Fruit fly (Drosophila melanogaster): ENCODE measurements around the gene CG34028.

CG34028 gene

DNA sequence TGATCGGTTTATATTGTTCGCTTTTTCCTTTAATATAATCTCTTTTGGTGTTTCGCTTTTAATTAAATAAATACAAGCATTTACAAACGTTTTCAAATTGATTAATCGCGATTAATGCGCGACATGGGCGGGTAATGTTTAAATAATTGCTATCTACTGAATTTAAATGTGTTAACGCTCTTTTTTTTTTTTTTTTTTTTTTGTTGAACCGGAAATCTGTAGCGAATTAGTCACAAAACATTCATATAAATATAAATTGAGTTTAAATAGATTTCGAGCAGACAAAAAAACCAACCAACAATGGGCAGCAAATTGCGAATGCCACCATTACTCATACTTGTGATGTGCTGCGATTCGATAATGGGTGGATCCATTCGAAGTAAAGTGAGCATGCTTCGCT, at the start of gene CG34028:
Gene CG34028, plus strand, starts transcription at position 301 of the 400 bp plus-strand sequence.
- TF ChIP-seq lz (GFP tag; optimal IDR thresholded peaks at IDR 0.05) (no peak), achi (GFP tag; optimal IDR thresholded peaks at IDR 0.05) (no peak), ss (GFP tag; optimal IDR thresholded peaks at IDR 0.05) (no peak), CG4318 (GFP tag; optimal IDR thresholded peaks at IDR 0.05) (no peak), Sox14 (GFP tag; optimal IDR thresholded peaks at IDR 0.05) (no peak), Hr4 (GFP tag; optimal IDR thresholded peaks at IDR 0.05) (no peak), CG10631 (GFP tag; optimal IDR thresholded peaks at IDR 0.05) (no peak), CG9139 (GFP tag; optimal IDR thresholded peaks at IDR 0.05) (no peak), CG6792 (GFP tag; optimal IDR thresholded peaks at IDR 0.05) (no peak), fd59A (GFP tag; optimal IDR thresholded peaks at IDR 0.05) (no peak), Eip75B (GFP tag; optimal IDR thresholded peaks at IDR 0.05) (no peak), net (GFP tag; optimal IDR thresholded peaks at IDR 0.05) (no peak), Smox (GFP tag; optimal IDR thresholded peaks at IDR 0.05) (no peak), Sox102F (GFP tag; optimal IDR thresholded peaks at IDR 0.05) (no peak), svp (GFP tag) (no peak)

DNA sequence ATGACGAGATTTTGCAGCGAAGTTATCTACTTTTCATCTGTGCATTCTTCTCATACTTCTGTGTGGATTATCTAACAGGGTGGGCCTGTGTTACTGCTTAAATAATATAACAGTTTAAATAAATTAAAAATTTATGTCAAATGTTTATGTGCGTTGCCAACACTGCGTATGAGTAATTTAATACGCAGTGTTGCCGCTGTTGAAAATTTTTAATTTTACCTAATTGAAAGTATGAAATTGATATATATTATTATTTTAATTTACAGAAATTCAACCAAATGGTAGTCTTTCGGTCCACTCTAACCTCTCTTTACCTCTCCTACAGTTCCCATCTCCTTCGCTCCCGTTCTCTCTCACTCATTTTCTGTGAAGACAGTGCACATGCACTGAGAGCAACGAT, 45.2 kb upstream of the CG34028 start:
- peak; percentile 22 for TF ChIP-seq CG10669 (GFP tag; optimal IDR thresholded peaks at IDR 0.05)
- peak; percentile 57 for TF ChIP-seq CG11762 (GFP tag; optimal IDR thresholded peaks at IDR 0.05; ENCODE audit: insufficient read depth)
- TF ChIP-seq CG31627 (GFP tag; optimal IDR thresholded peaks at IDR 0.05) = no peak
- TF ChIP-seq OdsH (GFP tag; optimal IDR thresholded peaks at IDR 0.05) = peak; percentile 65
- no peak for TF ChIP-seq cyc (GFP tag; optimal IDR thresholded peaks at IDR 0.05)
- TF ChIP-seq eg (GFP tag; IDR thresholded peaks at IDR 0.05) = peak; percentile 72
- peak; percentile 13 for TF ChIP-seq CG6792 (GFP tag; optimal IDR thresholded peaks at IDR 0.05)
- TF ChIP-seq fd59A (GFP tag; optimal IDR thresholded peaks at IDR 0.05) = no peak
- TF ChIP-seq net (GFP tag; optimal IDR thresholded peaks at IDR 0.05) = peak; percentile 38
- peak; percentile 55 for TF ChIP-seq Hr4 (GFP tag; optimal IDR thresholded peaks at IDR 0.05)
- TF ChIP-seq CG8119 (GFP tag; IDR thresholded peaks at IDR 0.05) = peak; percentile 79
- no peak for TF ChIP-seq CG8319 (GFP tag; optimal IDR thresholded peaks at IDR 0.05)
- peak; percentile 44 for TF ChIP-seq CG4318 (GFP tag; optimal IDR thresholded peaks at IDR 0.05)
- TF ChIP-seq esn (GFP tag; optimal IDR thresholded peaks at IDR 0.05) = peak; percentile 15
- TF ChIP-seq CG1621 (tag; optimal IDR thresholded peaks at IDR 0.05) = no peak
- TF ChIP-seq Eip78C (GFP tag) = peak; percentile 80
- peak; percentile 74 for TF ChIP-seq CG32006 (GFP tag; optimal IDR thresholded peaks at IDR 0.05)
- peak; percentile 29 for TF ChIP-seq pdm3 (GFP tag; optimal IDR thresholded peaks at IDR 0.05)
- TF ChIP-seq CG6276 (GFP tag; optimal IDR thresholded peaks at IDR 0.05) = peak; percentile 73
- TF ChIP-seq CG3032 (tag; optimal IDR thresholded peaks at IDR 0.05) = peak; percentile 39
- no peak for TF ChIP-seq lz (GFP tag; optimal IDR thresholded peaks at IDR 0.05)
- TF ChIP-seq CG6163 (GFP tag; IDR thresholded peaks at IDR 0.05) = no peak; the same call in 2 of the 3 replicates
- TF ChIP-seq fd85E (GFP tag; optimal IDR thresholded peaks at IDR 0.05) = no peak
- TF ChIP-seq achi (GFP tag; optimal IDR thresholded peaks at IDR 0.05) = peak; percentile 63
- no peak for TF ChIP-seq Eip75B (GFP tag; optimal IDR thresholded peaks at IDR 0.05)
- TF ChIP-seq CG15336 (GFP tag; IDR thresholded peaks at IDR 0.05) = peak; percentile 90
- TF ChIP-seq Met (GFP tag; optimal IDR thresholded peaks at IDR 0.05) = peak; percentile 17
- peak; percentile 3 for TF ChIP-seq Smox (GFP tag; optimal IDR thresholded peaks at IDR 0.05)
- peak; percentile 34 for TF ChIP-seq CG8632 (GFP tag; optimal IDR thresholded peaks at IDR 0.05)
- no peak for TF ChIP-seq Hr39 (GFP tag; optimal IDR thresholded peaks at IDR 0.05)
- no peak for TF ChIP-seq Ets96B (tag; optimal IDR thresholded peaks at IDR 0.05)
- TF ChIP-seq Lpt (GFP tag; optimal IDR thresholded peaks at IDR 0.05) = no peak
- peak; percentile 46 for TF ChIP-seq Gug (GFP tag; IDR thresholded peaks at IDR 0.05)
- TF ChIP-seq CG9139 (GFP tag; optimal IDR thresholded peaks at IDR 0.05) = no peak
- no peak for TF ChIP-seq Sox15 (GFP tag; optimal IDR thresholded peaks at IDR 0.05)
- peak; percentile 57 for TF ChIP-seq CG3919 (GFP tag; optimal IDR thresholded peaks at IDR 0.05)
- peak; percentile 59 for TF ChIP-seq CG10631 (GFP tag; optimal IDR thresholded peaks at IDR 0.05)
- TF ChIP-seq CG34406 (GFP tag; optimal IDR thresholded peaks at IDR 0.05) = peak; percentile 6
- TF ChIP-seq salr (GFP tag; optimal IDR thresholded peaks at IDR 0.05) = peak in 1 of 2 experiments; percentile 14
- peak; percentile 68 for TF ChIP-seq acj6 (GFP tag; optimal IDR thresholded peaks at IDR 0.05)
- TF ChIP-seq CG11294 (GFP tag; IDR thresholded peaks at IDR 0.05) = peak; percentile 48; the same call in 1 of the 2 replicates
